Worm (Caenorhabditis elegans) whole organism, L1 larva: ENCODE data around the gene npp-9.

Experiments used
- C16A3.4 ChIP-seq: fragments of 150-350 bp; optimal IDR thresholded peaks from 2 replicates; lab custom pipeline; 2014; ENCODE audit warnings: missing biosample characterization, missing genetic modification characterization
- F16B12.6 ChIP-seq: fragments of 150-350 bp; optimal IDR thresholded peaks from 2 replicates; lab custom pipeline; 2014; ENCODE audit warnings: missing biosample characterization, missing genetic modification characterization
- alr-1 ChIP-seq: fragments of 200-800 bp; sonication (Bioruptor generic); optimal IDR thresholded peaks from 2 replicates; lab custom pipeline; 2018; ENCODE audit warnings: borderline replicate concordance, mild to moderate bottlenecking, missing genetic modification characterization, missing compliant biosample characterization
- aly-2 ChIP-seq: fragments of 150-350 bp; optimal IDR thresholded peaks from 2 replicates; lab custom pipeline; 2014; ENCODE audit warnings: missing biosample characterization, missing genetic modification characterization
- ama-1 ChIP-seq: fragments of 150-350 bp; optimal IDR thresholded peaks from 2 replicates; lab custom pipeline; 2014
- blmp-1 ChIP-seq: fragments of 150-350 bp; optimal IDR thresholded peaks from 2 replicates; lab custom pipeline; 2014; ENCODE audit warnings: missing biosample characterization, missing genetic modification characterization
- ceh-63 ChIP-seq: fragments of 200-800 bp; sonication (Bioruptor generic); optimal IDR thresholded peaks from 2 replicates; lab custom pipeline; 2018; ENCODE audit warnings: mild to moderate bottlenecking, missing genetic modification characterization, missing compliant biosample characterization
- ceh-82 ChIP-seq, 3 experiments: fragments of 150-350 bp in 1 of 3; sonication (generic microtip) in 2 of 3; optimal IDR thresholded peaks; 2 replicates each; lab custom pipeline; 2014 to 2017; ENCODE audit warnings: missing biosample characterization in 3 of 3, missing genetic modification characterization in 3 of 3
- efl-3 ChIP-seq: fragments of 200-800 bp; sonication (Bioruptor generic); optimal IDR thresholded peaks from 2 replicates; lab custom pipeline; 2018; ENCODE audit warnings: mild to moderate bottlenecking, missing genetic modification characterization, missing compliant biosample characterization
- egl-13 ChIP-seq: sonication (generic microtip); optimal IDR thresholded peaks from 2 replicates; lab custom pipeline; 2016; ENCODE audit warnings: missing genotype, missing genetic modification reagents, missing genetic modification characterization, missing compliant biosample characterization
- egl-27 ChIP-seq, 2 experiments: fragments of 150-350 bp in 1 of 2; sonication (generic microtip); optimal IDR thresholded peaks; 3 replicates each; lab custom pipeline; 2017 to 2018; ENCODE audit warnings: missing biosample characterization in 2 of 2, missing genetic modification characterization in 2 of 2, missing genetic modification reagents in 2 of 2
- elt-2 ChIP-seq: sonication (generic microtip); optimal IDR thresholded peaks from 2 replicates; lab custom pipeline; 2016; ENCODE audit warnings: missing genetic modification characterization, mild to moderate bottlenecking, inconsistent platforms, missing compliant biosample characterization, missing genetic modification reagents
- elt-3 ChIP-seq, 6 experiments: fragments of 150-350 bp in 1 of 6; sonication (generic microtip); optimal IDR thresholded peaks; 2 replicates each; lab custom pipeline; 2017 to 2018; ENCODE audit warnings: missing biosample characterization in 6 of 6, missing genetic modification characterization in 6 of 6, inconsistent platforms in 1 of 6
- ets-5 ChIP-seq: fragments of 200-800 bp; sonication (Bioruptor generic); IDR thresholded peaks from 2 replicates; pipeline ENCODE4 v1.3.6; 2022; ENCODE audit warnings: missing genetic modification characterization, missing compliant biosample characterization
- fkh-10 ChIP-seq: sonication (generic microtip); optimal IDR thresholded peaks from 2 replicates; lab custom pipeline; 2017; ENCODE audit warnings: missing biosample characterization, missing genetic modification reagents, missing genetic modification characterization
- fkh-4 ChIP-seq: sonication (generic microtip); optimal IDR thresholded peaks from 2 replicates; lab custom pipeline; 2016; ENCODE audit warnings: missing compliant biosample characterization, missing genetic modification characterization, borderline replicate concordance
- fkh-8 ChIP-seq: sonication (generic microtip); optimal IDR thresholded peaks from 2 replicates; lab custom pipeline; 2016; ENCODE audit warnings: mild to moderate bottlenecking, missing genetic modification characterization, missing compliant biosample characterization
- fos-1 ChIP-seq: fragments of 150-350 bp; optimal IDR thresholded peaks from 2 replicates; lab custom pipeline; 2014; ENCODE audit warnings: missing biosample characterization, missing genetic modification characterization
- grh-1 ChIP-seq: fragments of 200-800 bp; sonication (Bioruptor generic); IDR thresholded peaks from 2 replicates; pipeline ENCODE4 v1.3.6; 2022; ENCODE audit warnings: missing genetic modification reagents, missing genetic modification characterization, missing compliant biosample characterization
- hlh-4 ChIP-seq: sonication (generic microtip); optimal IDR thresholded peaks from 2 replicates; lab custom pipeline; 2016; ENCODE audit warnings: mild to moderate bottlenecking, missing genetic modification characterization, missing compliant biosample characterization
- lin-14 ChIP-seq: fragments of 200-800 bp; sonication (Bioruptor generic); optimal IDR thresholded peaks from 2 replicates; lab custom pipeline; 2018; ENCODE audit warnings: mild to moderate bottlenecking, missing genetic modification characterization, moderate library complexity, missing compliant biosample characterization
- lin-15B ChIP-seq: fragments of 150-350 bp; sonication (generic microtip); optimal IDR thresholded peaks from 3 replicates; lab custom pipeline; 2014; ENCODE audit warnings: missing biosample characterization, missing genetic modification characterization
- nhr-19 ChIP-seq: fragments of 200-800 bp; sonication (Bioruptor generic); conservative IDR thresholded peaks from 2 replicates; pipeline ENCODE4 v1.3.6; 2022; ENCODE audit warnings: missing genetic modification characterization, missing compliant biosample characterization
- nhr-20 ChIP-seq: sonication (generic microtip); optimal IDR thresholded peaks from 2 replicates; lab custom pipeline; 2016; ENCODE audit warnings: mild to moderate bottlenecking, missing genetic modification characterization, missing compliant biosample characterization
- nhr-28 ChIP-seq: fragments of 150-350 bp; optimal IDR thresholded peaks from 2 replicates; lab custom pipeline; 2014; ENCODE audit warnings: missing biosample characterization, missing genetic modification characterization
- nhr-47 ChIP-seq: sonication (generic microtip); optimal IDR thresholded peaks from 2 replicates; lab custom pipeline; 2016; ENCODE audit warnings: mild to moderate bottlenecking, missing genetic modification characterization, moderate library complexity, missing compliant biosample characterization
- nhr-71 ChIP-seq: sonication (generic microtip); optimal IDR thresholded peaks from 2 replicates; lab custom pipeline; 2016; ENCODE audit warnings: mild to moderate bottlenecking, missing genetic modification characterization, moderate library complexity, missing compliant biosample characterization
- nhr-76 ChIP-seq: sonication (generic microtip); optimal IDR thresholded peaks from 2 replicates; lab custom pipeline; 2017; ENCODE audit warnings: missing biosample characterization, missing genetic modification characterization
- nhr-77 ChIP-seq: fragments of 150-350 bp; optimal IDR thresholded peaks from 2 replicates; lab custom pipeline; 2014; ENCODE audit warnings: missing biosample characterization, missing genetic modification characterization
- nhr-84 ChIP-seq: sonication (generic microtip); optimal IDR thresholded peaks from 2 replicates; lab custom pipeline; 2017; ENCODE audit warnings: missing biosample characterization, missing genetic modification characterization
- nhr-85 ChIP-seq: sonication (generic microtip); peaks from one replicate; lab custom pipeline; 2016; ENCODE audit warnings: missing genetic modification characterization, inconsistent platforms, missing compliant biosample characterization
- nhr-90 ChIP-seq: sonication (generic microtip); optimal IDR thresholded peaks from 2 replicates; lab custom pipeline; 2016; ENCODE audit warnings: mild to moderate bottlenecking, missing genetic modification characterization, missing compliant biosample characterization; ENCODE audit not compliant: poor library complexity
- rnt-1 ChIP-seq: sonication (generic microtip); optimal IDR thresholded peaks from 2 replicates; lab custom pipeline; 2016; ENCODE audit warnings: mild to moderate bottlenecking, missing genetic modification characterization, moderate library complexity, missing compliant biosample characterization
- skn-1 ChIP-seq: fragments of 150-350 bp; optimal IDR thresholded peaks from 2 replicates; lab custom pipeline; 2014; ENCODE audit warnings: missing biosample characterization, missing genetic modification characterization
- snpc-4 ChIP-seq: fragments of 150-350 bp; optimal IDR thresholded peaks from 2 replicates; lab custom pipeline; 2014; ENCODE audit warnings: missing biosample characterization, missing genetic modification characterization
- sup-37 ChIP-seq: fragments of 200-800 bp; sonication (Bioruptor generic); optimal IDR thresholded peaks from 2 replicates; lab custom pipeline; 2018; ENCODE audit warnings: mild to moderate bottlenecking, missing genetic modification characterization, missing compliant biosample characterization
- unc-30 ChIP-seq: sonication (generic microtip); optimal IDR thresholded peaks from 2 replicates; lab custom pipeline; 2017; ENCODE audit warnings: missing biosample characterization, missing genetic modification characterization
- unc-86 ChIP-seq: sonication (generic microtip); optimal IDR thresholded peaks from 2 replicates; lab custom pipeline; 2016; ENCODE audit warnings: missing genetic modification characterization, missing compliant biosample characterization
- vab-15 ChIP-seq: sonication (generic microtip); optimal IDR thresholded peaks from 2 replicates; lab custom pipeline; 2017; ENCODE audit warnings: missing genotype, mild to moderate bottlenecking, missing genetic modification characterization, missing compliant biosample characterization
- xbp-1 ChIP-seq: sonication (generic microtip); optimal IDR thresholded peaks from 2 replicates; lab custom pipeline; 2016; ENCODE audit warnings: missing genetic modification characterization, missing compliant biosample characterization
- zag-1 ChIP-seq: fragments of 150-350 bp; optimal IDR thresholded peaks from 2 replicates; lab custom pipeline; 2014; ENCODE audit warnings: missing biosample characterization, missing genetic modification characterization

npp-9 gene

DNA sequence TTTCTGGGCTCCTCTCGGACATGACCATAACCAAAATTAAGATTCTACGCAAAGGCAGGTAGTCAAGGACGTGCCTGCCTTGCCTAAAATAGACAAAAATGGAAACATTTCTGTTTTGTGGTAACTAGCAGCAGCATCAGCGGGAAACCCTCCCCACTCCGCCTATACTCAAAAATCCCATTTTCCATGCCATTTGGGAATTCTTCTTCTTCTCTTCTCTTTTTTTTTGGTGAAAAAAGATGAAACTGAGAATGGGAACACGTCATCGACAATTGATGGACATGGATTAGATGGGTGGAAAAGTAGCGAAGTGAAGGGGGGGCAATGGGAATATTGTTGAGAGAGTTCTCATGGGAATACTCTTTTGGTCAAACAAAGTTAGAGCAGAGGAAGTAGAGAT lies 32.9 kb upstream of the npp-9 start:
- TF ChIP-seq nhr-47 (tag; lab: Kevin White, UChicago) (no peak), ets-5 (GFP tag; lab: Robert Waterston, UW) (no peak), lin-15B (tag; lab: Kevin White, UChicago) (no peak), sup-37 (GFP tag; lab: Kevin White, UChicago) (no peak), C16A3.4 (tag; lab: Kevin White, UChicago) (no peak), alr-1 (tag; lab: Kevin White, UChicago) (no peak), snpc-4 (tag; lab: Kevin White, UChicago) (no peak), nhr-76 (tag; lab: Kevin White, UChicago) (no peak), nhr-20 (tag; lab: Kevin White, UChicago) (no peak), hlh-4 (tag; lab: Kevin White, UChicago) (no peak), nhr-77 (no peak), blmp-1 (tag; lab: Kevin White, UChicago) (peak; percentile 29), nhr-71 (peak; percentile 3), ceh-82 (tag; optimal IDR thresholded peaks at IDR 0.05; lab: Kevin White, UChicago) (peak in 1 of 3 experiments; percentile 1), fkh-8 (no peak), egl-27 (tag; optimal IDR thresholded peaks at IDR 0.05; lab: Kevin White, UChicago) (no peak), fos-1 (tag; lab: Kevin White, UChicago) (no peak), skn-1 (tag; lab: Kevin White, UChicago) (no peak), vab-15 (tag; lab: Kevin White, UChicago) (no peak), efl-3 (GFP tag; lab: Kevin White, UChicago) (no peak), nhr-19 (GFP tag; lab: Robert Waterston, UW) (no peak), grh-1 (GFP tag; lab: Robert Waterston, UW) (no peak), nhr-84 (tag; lab: Kevin White, UChicago) (no peak), ama-1 (no peak), lin-14 (GFP tag; lab: Kevin White, UChicago) (peak; percentile 89), fkh-4 (tag; lab: Kevin White, UChicago) (no peak), unc-30 (tag; lab: Kevin White, UChicago) (no peak), egl-13 (tag; lab: Kevin White, UChicago) (no peak), nhr-85 (peak; percentile 53), xbp-1 (no peak), zag-1 (tag; lab: Kevin White, UChicago) (no peak), rnt-1 (tag; lab: Kevin White, UChicago) (no peak), F16B12.6 (tag; lab: Kevin White, UChicago) (no peak), ceh-63 (GFP tag; lab: Kevin White, UChicago) (no peak), fkh-10 (GFP tag; lab: Kevin White, UChicago) (no peak)
- TF ChIP-seq, all 84 proteins: peak for 5

DNA sequence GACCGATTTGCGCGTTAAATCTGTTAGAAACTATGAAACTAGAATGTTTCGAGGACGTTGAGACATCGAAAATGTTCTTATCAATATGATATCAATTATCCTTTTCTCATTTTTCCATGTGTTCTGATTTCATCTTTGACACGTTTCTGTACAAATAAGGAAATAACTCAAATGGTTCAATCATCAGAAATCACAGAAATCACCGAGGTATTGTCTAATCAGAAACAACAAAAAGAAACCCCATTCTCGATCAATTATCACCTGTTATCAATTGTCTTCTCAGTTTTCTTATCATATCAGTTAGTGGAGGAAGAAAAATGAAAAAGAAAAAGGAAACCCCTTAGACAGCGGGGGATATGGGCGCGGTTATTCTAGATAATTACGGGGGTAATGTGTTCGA lies 30.9 kb upstream of the npp-9 start:
- TF ChIP-seq nhr-71 (peak; percentile 41), nhr-85 (peak; percentile 83), nhr-28 (no peak), nhr-90 (tag; lab: Kevin White, UChicago) (peak; percentile 0), blmp-1 (tag; lab: Kevin White, UChicago) (peak; percentile 70), unc-86 (tag; lab: Kevin White, UChicago) (no peak), aly-2 (no peak), elt-2 (peak; percentile 46), lin-14 (GFP tag; lab: Kevin White, UChicago) (peak; percentile 53), elt-3 (tag; optimal IDR thresholded peaks at IDR 0.05; lab: Kevin White, UChicago) (peak in 5 of 6 experiments; percentile 37 to 92 (median 44)), nhr-20 (tag; lab: Kevin White, UChicago) (peak; percentile 34)
